Fruit fly (Drosophila melanogaster): Measurements from ENCODE around the gene CG15386.
A peak's percentile ranks its signal among the peaks of the same experiment; 100 is the strongest.

Gene CG15386

dm6 chr2L:2184659-2185058, 32.4 kb downstream of the CG15386 start:
- TF ChIP-seq CG3065 (GFP tag; optimal IDR thresholded peaks at IDR 0.05) (no peak), unpg (GFP tag; optimal IDR thresholded peaks at IDR 0.05) (no peak), kni (GFP tag; optimal IDR thresholded peaks at IDR 0.05) (no peak), Drgx (GFP tag; IDR thresholded peaks at IDR 0.05) (peak; percentile 59; the same call in 1 of the 2 replicates), al (GFP tag; IDR thresholded peaks at IDR 0.05) (no peak), Ets65A (GFP tag) (peak; percentile 22)

dm6 chr2L:2184129-2184528, 32.9 kb downstream of the CG15386 start:
- TF ChIP-seq tio (GFP tag; optimal IDR thresholded peaks at IDR 0.05) = no peak
- TF ChIP-seq CG12104 (GFP tag; optimal IDR thresholded peaks at IDR 0.05) = no peak
- no peak for TF ChIP-seq CG10147 (GFP tag; optimal IDR thresholded peaks at IDR 0.05)
- no peak for TF ChIP-seq E2f2 (GFP tag; IDR thresholded peaks at IDR 0.05)
- no peak for TF ChIP-seq Ravus (GFP tag; IDR thresholded peaks at IDR 0.05)
- TF ChIP-seq CG31365 (tag; optimal IDR thresholded peaks at IDR 0.05) = no peak
- TF ChIP-seq Drgx (GFP tag; IDR thresholded peaks at IDR 0.05) = peak; percentile 16; the same call in 1 of the 2 replicates
- no peak for TF ChIP-seq CG6765 (GFP tag; optimal IDR thresholded peaks at IDR 0.05)
- no peak for TF ChIP-seq CG31441 (GFP tag; IDR thresholded peaks at IDR 0.05)
- TF ChIP-seq emc (GFP tag; optimal IDR thresholded peaks at IDR 0.05) = no peak
- TF ChIP-seq chif (GFP tag; optimal IDR thresholded peaks at IDR 0.05) = no peak
- peak in 1 of 2 experiments; percentile 86 for TF ChIP-seq Pdp1 (GFP tag; optimal IDR thresholded peaks at IDR 0.05)
- no peak for TF ChIP-seq chm (GFP tag; IDR thresholded peaks at IDR 0.05)
- no peak for TF ChIP-seq Dbx (GFP tag; IDR thresholded peaks at IDR 0.05)
- TF ChIP-seq Fer3 (tag; optimal IDR thresholded peaks at IDR 0.05) = no peak
- no peak for TF ChIP-seq ranshi (GFP tag; IDR thresholded peaks at IDR 0.05)
- no peak for TF ChIP-seq ab (GFP tag; optimal IDR thresholded peaks at IDR 0.05)
- no peak for TF ChIP-seq Antp (GFP tag; optimal IDR thresholded peaks at IDR 0.05)
- TF ChIP-seq CG17912 (GFP tag; optimal IDR thresholded peaks at IDR 0.05) = no peak
- peak; percentile 61 for TF ChIP-seq sens (GFP tag)
- TF ChIP-seq oc (tag; optimal IDR thresholded peaks at IDR 0.05) = no peak
- no peak for TF ChIP-seq tx (GFP tag; optimal IDR thresholded peaks at IDR 0.05)
- TF ChIP-seq dysf (GFP tag; IDR thresholded peaks at IDR 0.05) = no peak
- TF ChIP-seq gfzf (GFP tag; optimal IDR thresholded peaks at IDR 0.05) = no peak
- no peak for TF ChIP-seq unc-4 (GFP tag; IDR thresholded peaks at IDR 0.05; ENCODE audit: partially characterized antibody)
- TF ChIP-seq CG6854 (GFP tag; optimal IDR thresholded peaks at IDR 0.05) = no peak
- no peak for TF ChIP-seq tin (GFP tag; optimal IDR thresholded peaks at IDR 0.05)
- TF ChIP-seq CG11456 (GFP tag; IDR thresholded peaks at IDR 0.05) = 0 out of 3 replicates have a peak, but pooled peaks have one; percentile 11
- no peak for TF ChIP-seq Dad (GFP tag; optimal IDR thresholded peaks at IDR 0.05)

- peak; percentile 12 for TF ChIP-seq CG10462 (GFP tag; optimal IDR thresholded peaks at IDR 0.05)
- TF ChIP-seq Deaf1 (tag; optimal IDR thresholded peaks at IDR 0.05) = no peak
- peak; percentile 83 for TF ChIP-seq ci (GFP tag; IDR thresholded peaks at IDR 0.05)
- no peak for TF ChIP-seq luna (GFP tag; optimal IDR thresholded peaks at IDR 0.05)
- no peak for TF ChIP-seq ems (GFP tag; optimal IDR thresholded peaks at IDR 0.05)
- peak; percentile 38 for TF ChIP-seq Max (GFP tag; optimal IDR thresholded peaks at IDR 0.05)
- TF ChIP-seq CG3838 (GFP tag; optimal IDR thresholded peaks at IDR 0.05) = no peak
- TF ChIP-seq CG17186 (GFP tag; optimal IDR thresholded peaks at IDR 0.05) = peak; percentile 43
- peak; percentile 92 for TF ChIP-seq CG9727 (GFP tag; optimal IDR thresholded peaks at IDR 0.05)
- TF ChIP-seq CG1529 (GFP tag; optimal IDR thresholded peaks at IDR 0.05) = peak; percentile 47
- no peak for TF ChIP-seq CG15011 (GFP tag; optimal IDR thresholded peaks at IDR 0.05)
- TF ChIP-seq fru (optimal IDR thresholded peaks at IDR 0.05) = no peak
- no peak for TF ChIP-seq CG15269 (tag; optimal IDR thresholded peaks at IDR 0.05)
- TF ChIP-seq Blimp-1 (GFP tag; optimal IDR thresholded peaks at IDR 0.05) = peak; percentile 33
- peak in 1 of 2 experiments; percentile 18 for TF ChIP-seq crp (GFP tag; optimal IDR thresholded peaks at IDR 0.05)
- TF ChIP-seq D19B (GFP tag; optimal IDR thresholded peaks at IDR 0.05) = no peak
- TF ChIP-seq CG18619 (GFP tag; optimal IDR thresholded peaks at IDR 0.05) = peak; percentile 25
Observed at dm6 chr2L:2182735-2183340, 34.2 kb downstream of the CG15386 start.

All from whole organism, embryonic.